Worm (Caenorhabditis elegans): Measurements from ENCODE around the gene rpn-5.

DNA sequence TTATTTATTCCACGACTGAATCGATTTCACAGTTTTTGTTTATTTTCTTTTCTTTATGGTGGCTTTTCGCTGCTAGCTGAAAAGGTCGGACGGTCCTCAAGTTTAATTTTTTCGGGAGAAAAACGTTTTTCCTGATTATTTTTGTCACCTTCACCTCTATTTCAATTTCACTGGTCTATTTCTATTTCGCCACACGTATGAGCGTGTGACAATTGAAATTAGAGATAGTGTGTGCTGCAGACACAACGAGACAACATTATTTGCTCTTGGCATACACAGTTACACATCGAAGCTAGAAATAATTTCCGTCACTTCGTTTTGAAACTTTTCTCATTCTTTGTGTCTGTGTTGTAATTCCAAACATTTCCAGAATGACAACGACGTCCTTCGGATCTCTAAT, 17.4 kb upstream of the rpn-5 start, which contains the start of gene F41C3.8:
- TF ChIP-seq ceh-13 (GFP tag; optimal IDR thresholded peaks at IDR 0.05) (no peak), flt-1 (GFP tag; IDR thresholded peaks at IDR 0.05) (no peak), F13C5.2 (tag; optimal IDR thresholded peaks at IDR 0.05) (no peak), tbx-11 (GFP tag; IDR thresholded peaks at IDR 0.05) (no peak), ama-1 (optimal IDR thresholded peaks at IDR 0.05) (no peak)
